Fruit fly (Drosophila melanogaster) whole organism, embryonic: ENCODE measurements around the gene OtopLc.
A peak's percentile ranks its signal among the peaks of the same experiment; 100 is the strongest.

Experiments
- Ada2b ChIP-seq: fragments of 200-800 bp; sonication (Bioruptor generic); IDR thresholded peaks from 2 replicates; pipeline ENCODE4 v1.3.6; 2022; ENCODE audit warnings: missing biosample characterization, missing genetic modification characterization
- CG10267 ChIP-seq: fragments of 200-800 bp; sonication (Bioruptor generic); optimal IDR thresholded peaks from 2 replicates; lab custom pipeline; 2018; ENCODE audit warnings: missing biosample characterization, mild to moderate bottlenecking, missing genetic modification characterization, moderate library complexity
- CG10321 ChIP-seq: fragments of 200-800 bp; sonication (Bioruptor generic); IDR thresholded peaks from 2 replicates; pipeline ENCODE4 v1.3.6; 2022; ENCODE audit warnings: missing biosample characterization, missing genetic modification characterization
- CG10543 ChIP-seq: fragments of 200-800 bp; sonication (Bioruptor generic); optimal IDR thresholded peaks from 3 replicates; lab custom pipeline; 2017; ENCODE audit warnings: missing biosample characterization, mild to moderate bottlenecking, missing genetic modification characterization, moderate library complexity
- CG10959 ChIP-seq: fragments of 200-800 bp; sonication (Bioruptor generic); IDR thresholded peaks from 2 replicates; pipeline ENCODE4 v1.3.6; 2022; ENCODE audit warnings: missing biosample characterization, missing genetic modification characterization
- CG11560 ChIP-seq: fragments of 200-800 bp; sonication (Bioruptor generic); IDR thresholded peaks from 3 replicates; pipeline ENCODE4 v1.3.6; 2022; ENCODE audit warnings: missing biosample characterization, missing genetic modification characterization
- CG11723 ChIP-seq: fragments of 200-800 bp; sonication (Bioruptor generic); optimal IDR thresholded peaks from 2 replicates; lab custom pipeline; 2017; ENCODE audit warnings: missing biosample characterization, mild to moderate bottlenecking, missing genetic modification characterization
- CG12299 ChIP-seq: fragments of 200-800 bp; sonication (Bioruptor generic); optimal IDR thresholded peaks from 2 replicates; lab custom pipeline; 2018; ENCODE audit warnings: missing biosample characterization, mild to moderate bottlenecking, missing genetic modification characterization
- CG15269 ChIP-seq: fragments of 200-800 bp; sonication (Bioruptor generic); optimal IDR thresholded peaks from 2 replicates; lab custom pipeline; 2018; ENCODE audit warnings: missing biosample characterization, mild to moderate bottlenecking, missing genetic modification characterization, moderate library complexity
- CG15514 ChIP-seq: fragments of 200-800 bp; sonication (Bioruptor generic); optimal IDR thresholded peaks from 3 replicates; lab custom pipeline; 2017; ENCODE audit warnings: missing biosample characterization, missing genetic modification characterization, mild to moderate bottlenecking, moderate library complexity, missing genetic modification reagents
- CG2889 ChIP-seq: fragments of 200-800 bp; sonication (Bioruptor generic); IDR thresholded peaks from 3 replicates; pipeline ENCODE4 v1.3.6; 2022; ENCODE audit warnings: missing biosample characterization, missing genetic modification characterization
- CG31388 ChIP-seq: fragments of 200-800 bp; sonication (Bioruptor generic); optimal IDR thresholded peaks from 2 replicates; lab custom pipeline; 2016; ENCODE audit warnings: missing biosample characterization, missing genetic modification characterization
- CG31441 ChIP-seq: fragments of 200-800 bp; sonication (Bioruptor generic); IDR thresholded peaks from 2 replicates; pipeline ENCODE4 v1.3.6; 2022; ENCODE audit warnings: missing biosample characterization, missing genetic modification characterization
- CG3407 ChIP-seq: fragments of 200-800 bp; sonication (Bioruptor generic); optimal IDR thresholded peaks from 2 replicates; lab custom pipeline; 2018; ENCODE audit warnings: missing biosample characterization, mild to moderate bottlenecking, missing genetic modification characterization
- CG4820 ChIP-seq: fragments of 200-800 bp; sonication (Bioruptor generic); optimal IDR thresholded peaks from 3 replicates; lab custom pipeline; 2016; ENCODE audit warnings: missing biosample characterization, missing genetic modification characterization
- CG4854 ChIP-seq: fragments of 200-800 bp; sonication (Bioruptor generic); optimal IDR thresholded peaks from 2 replicates; lab custom pipeline; 2016; ENCODE audit warnings: missing biosample characterization, missing genetic modification characterization, inconsistent platforms
- CG6254 ChIP-seq: fragments of 200-800 bp; sonication (Bioruptor generic); optimal IDR thresholded peaks from 3 replicates; lab custom pipeline; 2017; ENCODE audit warnings: mild to moderate bottlenecking, missing biosample characterization, missing genetic modification reagents, missing genetic modification characterization
- CG6765 ChIP-seq: fragments of 200-800 bp; sonication (Bioruptor generic); optimal IDR thresholded peaks from 3 replicates; lab custom pipeline; 2017; ENCODE audit warnings: missing biosample characterization, mild to moderate bottlenecking, missing genetic modification characterization
- CG6854 ChIP-seq: fragments of 200-800 bp; sonication (Bioruptor generic); optimal IDR thresholded peaks from 3 replicates; lab custom pipeline; 2017; ENCODE audit warnings: missing biosample characterization, mild to moderate bottlenecking, missing genetic modification characterization
- CG7372 ChIP-seq: fragments of 200-800 bp; sonication (Bioruptor generic); IDR thresholded peaks from 2 replicates; pipeline ENCODE4 v1.3.6; 2022; ENCODE audit warnings: missing biosample characterization, missing genetic modification characterization
- CG7745 ChIP-seq: fragments of 200-800 bp; sonication (Bioruptor generic); optimal IDR thresholded peaks from 2 replicates; lab custom pipeline; 2018; ENCODE audit warnings: missing biosample characterization, mild to moderate bottlenecking, missing genetic modification characterization, moderate library complexity
- CG7786 ChIP-seq: fragments of 200-800 bp; sonication (Bioruptor generic); optimal IDR thresholded peaks from 2 replicates; lab custom pipeline; 2016; ENCODE audit warnings: missing biosample characterization, missing genetic modification characterization
- CG7839 ChIP-seq: fragments of 200-800 bp; sonication (Bioruptor generic); optimal IDR thresholded peaks from 3 replicates; lab custom pipeline; 2018; ENCODE audit warnings: missing biosample characterization, mild to moderate bottlenecking, missing genetic modification characterization, moderate library complexity
- CG8478 ChIP-seq: fragments of >200 bp; optimal IDR thresholded peaks from 2 replicates; lab custom pipeline; 2018
- CG9727 ChIP-seq: fragments of 200-800 bp; sonication (Bioruptor generic); optimal IDR thresholded peaks from 3 replicates; lab custom pipeline; 2017; ENCODE audit warnings: missing biosample characterization, mild to moderate bottlenecking, missing genetic modification characterization
- D ChIP-seq, 2 experiments: fragments of 200-800 bp in 1 of 2; fragments of >200 bp in 1 of 2; sonication (Bioruptor generic) in 1 of 2; optimal IDR thresholded peaks; 2 replicates in 1 of 2; 3 replicates in 1 of 2; lab custom pipeline; 2017; ENCODE audit warnings: mild to moderate bottlenecking in 1 of 2, missing biosample characterization in 1 of 2, missing genetic modification characterization in 1 of 2, missing genetic modification reagents in 1 of 2
- D19A ChIP-seq: fragments of 200-800 bp; optimal IDR thresholded peaks from 3 replicates; lab custom pipeline; 2019; ENCODE audit warnings: missing biosample characterization, mild to moderate bottlenecking, missing genetic modification characterization, moderate library complexity
- Dip3 ChIP-seq: fragments of 200-800 bp; sonication (Bioruptor generic); optimal IDR thresholded peaks from 3 replicates; lab custom pipeline; 2016; ENCODE audit warnings: missing biosample characterization, missing genetic modification characterization
- E2f1 ChIP-seq: fragments of 200-800 bp; sonication (Bioruptor generic); IDR thresholded peaks from 2 replicates; pipeline ENCODE4 v1.3.6; 2022; ENCODE audit warnings: missing biosample characterization, missing genetic modification characterization
- MESR4 ChIP-seq: fragments of 200-800 bp; sonication (Bioruptor generic); optimal IDR thresholded peaks from 2 replicates; lab custom pipeline; 2018; ENCODE audit warnings: missing biosample characterization, mild to moderate bottlenecking, missing genetic modification characterization, moderate library complexity
- Opbp ChIP-seq: fragments of 200-800 bp; sonication (Bioruptor generic); IDR thresholded peaks from 3 replicates; pipeline ENCODE4 v1.3.6; 2022; ENCODE audit warnings: missing biosample characterization, missing genetic modification characterization; ENCODE audit not compliant: partially characterized antibody
- Ptx1 ChIP-seq: fragments of 200-800 bp; sonication (Bioruptor generic); IDR thresholded peaks from 2 replicates; pipeline ENCODE4 v1.3.6; 2022; ENCODE audit warnings: missing biosample characterization, missing genetic modification characterization
- Scr ChIP-seq: fragments of 200-800 bp; sonication (Bioruptor generic); IDR thresholded peaks from 2 replicates; pipeline ENCODE4 v1.3.6; 2022; ENCODE audit warnings: missing biosample characterization, missing genetic modification characterization; ENCODE audit not compliant: partially characterized antibody
- Spps ChIP-seq: fragments of 200-800 bp; sonication (Bioruptor generic); optimal IDR thresholded peaks from 2 replicates; lab custom pipeline; 2018; ENCODE audit warnings: missing biosample characterization, mild to moderate bottlenecking, missing genetic modification characterization
- ara ChIP-seq: fragments of 200-800 bp; sonication (Bioruptor generic); IDR thresholded peaks from 2 replicates; pipeline ENCODE4 v1.3.6; 2022; ENCODE audit warnings: missing biosample characterization, missing genetic modification characterization
- ci ChIP-seq: fragments of 200-800 bp; sonication (Bioruptor generic); IDR thresholded peaks from 3 replicates; pipeline ENCODE4 v1.3.6; 2022; ENCODE audit warnings: missing biosample characterization, missing genetic modification characterization
- croc ChIP-seq: fragments of 200-800 bp; sonication (Bioruptor generic); conservative IDR thresholded peaks from 3 replicates; pipeline ENCODE4 v1.3.6; 2022; ENCODE audit warnings: missing biosample characterization, missing genetic modification characterization
- dpn ChIP-seq, 2 experiments: fragments of 200-800 bp; sonication (Bioruptor generic); optimal IDR thresholded peaks; 3 replicates each; lab custom pipeline; 2016; ENCODE audit warnings: missing biosample characterization in 2 of 2, missing genetic modification characterization in 2 of 2
- dysf ChIP-seq: fragments of 200-800 bp; sonication (Bioruptor generic); IDR thresholded peaks from 3 replicates; pipeline ENCODE4 v1.3.6; 2022; ENCODE audit warnings: missing biosample characterization, missing genetic modification characterization
- gcm ChIP-seq: fragments of 200-800 bp; sonication (Bioruptor generic); optimal IDR thresholded peaks from 2 replicates; lab custom pipeline; 2019; ENCODE audit warnings: missing biosample characterization, mild to moderate bottlenecking, missing genetic modification characterization, moderate library complexity
- hb ChIP-seq: fragments of 200-800 bp; sonication (Bioruptor generic); IDR thresholded peaks from 3 replicates; pipeline ENCODE4 v1.3.6; 2022; ENCODE audit warnings: missing biosample characterization, missing genetic modification characterization; ENCODE audit not compliant: partially characterized antibody
- nau ChIP-seq: fragments of 200-800 bp; sonication (Bioruptor generic); optimal IDR thresholded peaks from 3 replicates; lab custom pipeline; 2017; ENCODE audit warnings: missing biosample characterization, mild to moderate bottlenecking, missing genetic modification characterization, missing genetic modification reagents
- sd ChIP-seq: fragments of 200-800 bp; sonication (Bioruptor generic); optimal IDR thresholded peaks from 3 replicates; lab custom pipeline; 2018; ENCODE audit warnings: missing biosample characterization, mild to moderate bottlenecking, missing genetic modification characterization, moderate library complexity
- slou ChIP-seq: fragments of 200-800 bp; sonication (Bioruptor generic); optimal IDR thresholded peaks from 3 replicates; lab custom pipeline; 2016; ENCODE audit warnings: missing biosample characterization, missing genetic modification characterization
- trh ChIP-seq: fragments of 200-800 bp; sonication (Bioruptor generic); optimal IDR thresholded peaks from 2 replicates; lab custom pipeline; 2016; ENCODE audit warnings: missing biosample characterization, missing genetic modification characterization
- vnd ChIP-seq: fragments of 200-800 bp; sonication (Bioruptor generic); IDR thresholded peaks from 3 replicates; pipeline ENCODE4 v1.3.6; 2022; ENCODE audit warnings: missing biosample characterization, missing genetic modification characterization; ENCODE audit not compliant: partially characterized antibody
- wdn ChIP-seq: fragments of 200-800 bp; sonication (Bioruptor generic); IDR thresholded peaks from 2 replicates; pipeline ENCODE4 v1.3.6; 2022; ENCODE audit warnings: missing biosample characterization, missing genetic modification characterization
- wek ChIP-seq: fragments of 200-800 bp; sonication (Bioruptor generic); optimal IDR thresholded peaks from 3 replicates; lab custom pipeline; 2018; ENCODE audit warnings: missing biosample characterization, mild to moderate bottlenecking, missing genetic modification characterization, moderate library complexity
- wor ChIP-seq: fragments of 200-800 bp; sonication (Bioruptor generic); IDR thresholded peaks from 2 replicates; pipeline ENCODE4 v1.3.6; 2022; ENCODE audit warnings: missing biosample characterization, missing genetic modification characterization

OtopLc gene

dm6 chrX:5621893-5622803 is 40.5 kb downstream of the OtopLc start, which contains the start of the genes Mlc-c and Pop1 (continued):
- TF ChIP-seq dysf (no peak), CG10543 (GFP tag; lab: Kevin White, UChicago) (no peak), CG11560 (tag; lab: Robert Waterston, UW) (no peak), CG10321 (GFP tag; lab: Robert Waterston, UW) (peak; percentile 79), CG2889 (no peak), CG7372 (GFP tag; lab: Robert Waterston, UW) (no peak), sd (tag; lab: Kevin White, UChicago) (peak; percentile 90), MESR4 (GFP tag; lab: Kevin White, UChicago) (peak; percentile 56), ci (no peak), CG6854 (GFP tag; lab: Kevin White, UChicago) (no peak), CG31388 (GFP tag; lab: Kevin White, UChicago) (no peak), CG31441 (GFP tag; lab: Robert Waterston, UW) (no peak), Ada2b (no peak), D19A (tag; lab: Kevin White, UChicago) (peak; percentile 73), wek (GFP tag; lab: Kevin White, UChicago) (no peak), Ptx1 (GFP tag; lab: Robert Waterston, UW) (no peak), Scr (GFP tag; lab: Robert Waterston, UW) (peak; percentile 87), CG7786 (GFP tag; lab: Kevin White, UChicago) (no peak), CG6254 (GFP tag; lab: Kevin White, UChicago) (no peak), CG6765 (no peak), D (optimal IDR thresholded peaks at IDR 0.05; lab: Kevin White, UChicago) (no peak), D (GFP tag; optimal IDR thresholded peaks at IDR 0.05; lab: Kevin White, UChicago) (no peak), CG10267 (tag; lab: Kevin White, UChicago) (peak; percentile 32), CG9727 (GFP tag; lab: Kevin White, UChicago) (no peak), CG15269 (tag; lab: Kevin White, UChicago) (no peak), Dip3 (GFP tag; lab: Kevin White, UChicago) (no peak), slou (GFP tag; lab: Kevin White, UChicago) (no peak), CG11723 (no peak), CG4854 (no peak), nau (GFP tag; lab: Kevin White, UChicago) (no peak), Opbp (peak; percentile 96), Spps (tag; lab: Kevin White, UChicago) (no peak), dpn (GFP tag; optimal IDR thresholded peaks at IDR 0.05; lab: Kevin White, UChicago) (no peak), CG15514 (GFP tag; lab: Kevin White, UChicago) (peak; percentile 78), CG4820 (no peak), ara (no peak), E2f1 (no peak), CG8478 (lab: Kevin White, UChicago) (no peak), CG7839 (tag; lab: Kevin White, UChicago) (no peak), wdn (GFP tag; lab: Robert Waterston, UW) (no peak), CG7745 (no peak), vnd (GFP tag; lab: Robert Waterston, UW) (peak; percentile 88), gcm (GFP tag; lab: Kevin White, UChicago) (no peak), trh (GFP tag; lab: Kevin White, UChicago) (no peak), CG3407 (GFP tag; lab: Kevin White, UChicago) (no peak), CG10959 (GFP tag; lab: Robert Waterston, UW) (no peak), croc (GFP tag; lab: Robert Waterston, UW) (no peak), wor (GFP tag; lab: Robert Waterston, UW) (no peak), CG12299 (tag; lab: Kevin White, UChicago) (no peak), hb (peak; percentile 89)
